Worm (Caenorhabditis elegans): ENCODE measurements around the gene ZK1236.9.

The ZK1236.9 gene

ce11 chrIII:8392307-8392706, 42.7 kb downstream of the ZK1236.9 start:
- no peak for TF ChIP-seq lsy-12 (tag; optimal IDR thresholded peaks at IDR 0.05)
- peak; percentile 29 for TF ChIP-seq fkh-10 (GFP tag; optimal IDR thresholded peaks at IDR 0.05)
- TF ChIP-seq tbx-2 (tag; optimal IDR thresholded peaks at IDR 0.05) = peak; percentile 10
- peak; percentile 50 for TF ChIP-seq lin-39 (tag; optimal IDR thresholded peaks at IDR 0.05)
- no peak for TF ChIP-seq aly-2 (tag; optimal IDR thresholded peaks at IDR 0.05)
- TF ChIP-seq nfya-1 (tag; optimal IDR thresholded peaks at IDR 0.05; ENCODE audit: insufficient read depth) = peak; percentile 71
- peak; percentile 38 for TF ChIP-seq hmg-11 (tag; optimal IDR thresholded peaks at IDR 0.05)

- TF ChIP-seq eor-1 (tag; optimal IDR thresholded peaks at IDR 0.05) = no peak
- no peak for TF ChIP-seq ZK546.5 (tag; optimal IDR thresholded peaks at IDR 0.05)
- TF ChIP-seq ceh-16 (tag; optimal IDR thresholded peaks at IDR 0.05) = no peak
- no peak for TF ChIP-seq fkh-10 (GFP tag; optimal IDR thresholded peaks at IDR 0.05)
- no peak for TF ChIP-seq ztf-4 (tag; optimal IDR thresholded peaks at IDR 0.05)
- TF ChIP-seq skn-1 (tag; optimal IDR thresholded peaks at IDR 0.05) = no peak
- TF ChIP-seq elt-3 (tag; optimal IDR thresholded peaks at IDR 0.05) = no peak
- TF ChIP-seq R02D3.7 (tag; optimal IDR thresholded peaks at IDR 0.05) = no peak
- no peak for TF ChIP-seq jun-1 (tag; optimal IDR thresholded peaks at IDR 0.05)
- no peak for TF ChIP-seq nhr-25 (tag; optimal IDR thresholded peaks at IDR 0.05)
- TF ChIP-seq lsy-12 (tag; optimal IDR thresholded peaks at IDR 0.05) = no peak
- no peak for TF ChIP-seq pha-4 (tag; optimal IDR thresholded peaks at IDR 0.05)
- no peak for TF ChIP-seq fos-1 (tag; optimal IDR thresholded peaks at IDR 0.05)
- no peak for TF ChIP-seq sea-2 (GFP tag; optimal IDR thresholded peaks at IDR 0.05)
- no peak for TF ChIP-seq ama-1 (optimal IDR thresholded peaks at IDR 0.05)
- no peak for TF ChIP-seq fkh-2 (tag; optimal IDR thresholded peaks at IDR 0.05)
- TF ChIP-seq lin-15B (tag; optimal IDR thresholded peaks at IDR 0.05) = no peak
- no peak for TF ChIP-seq ztf-11 (tag; optimal IDR thresholded peaks at IDR 0.05)
- TF ChIP-seq tbx-2 (tag; optimal IDR thresholded peaks at IDR 0.05) = no peak
Measured at ce11 chrIII:8389539-8389938, 45.4 kb downstream of the ZK1236.9 start, which contains the start of gene ZK353.4. Gene ZK353.4, minus strand, starts transcription at chrIII:8389639.
